Worm (Caenorhabditis elegans) whole organism, dauer: ENCODE results near the gene F08F8.6.

Experiments used
- unc-62 ChIP-seq: sonication (generic microtip); optimal IDR thresholded peaks from 2 replicates; lab custom pipeline; 2017; ENCODE audit warnings: missing biosample characterization, missing genetic modification reagents, missing genetic modification characterization

Gene F08F8.6

DNA sequence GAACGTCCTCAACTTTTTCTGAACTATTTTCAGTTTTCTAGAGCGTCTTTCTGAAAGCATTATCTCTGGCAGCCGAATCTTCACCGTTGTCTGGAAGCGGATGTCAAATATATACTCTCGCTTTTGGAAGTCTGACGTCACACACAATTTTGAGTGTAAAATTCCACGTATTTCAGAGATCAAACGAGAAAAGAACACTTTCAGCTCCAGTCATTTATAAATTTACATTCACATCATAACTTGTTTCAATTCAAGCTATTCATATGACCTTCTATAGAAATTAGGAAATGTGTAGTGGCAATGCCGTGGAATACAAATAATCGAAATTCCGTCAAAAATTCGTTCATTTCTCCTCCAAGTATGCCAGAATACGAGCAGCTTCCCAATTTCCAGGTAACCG lies 22.1 kb downstream of the F08F8.6 start, which contains the start of gene F08F8.11:
Gene F08F8.11, plus strand, starts transcription at position 301 of the 400 bp plus-strand sequence.
- TF ChIP-seq unc-62 (GFP tag; lab: Kevin White, UChicago), result no peak

ce11 chrIII:7367012-7367760 lies 23.7 kb downstream of the F08F8.6 start, which contains the start of the genes T20B12.5 and T20B12.4:
T20B12.5 (minus strand) TSS chrIII:7367112.
T20B12.4 (plus strand) TSS chrIII:7367710.
- TF ChIP-seq unc-62 (GFP tag; lab: Kevin White, UChicago), result no peak

ce11 chrIII:7369394-7370024 lies 26.0 kb downstream of the F08F8.6 start:
- no peak for TF ChIP-seq unc-62 (GFP tag; lab: Kevin White, UChicago)

ce11 chrIII:7370569-7370968 lies 27.1 kb downstream of the F08F8.6 start:
- TF ChIP-seq unc-62 (GFP tag; lab: Kevin White, UChicago), result no peak

- no peak for TF ChIP-seq unc-62 (GFP tag; lab: Kevin White, UChicago)
Observed at ce11 chrIII:7373802-7374435, 30.4 kb downstream of the F08F8.6 start.

ce11 chrIII:7374681-7375271 lies 31.3 kb downstream of the F08F8.6 start, which contains the start of gene mml-1:
mml-1 (minus strand) TSS chrIII:7374731.
- TF ChIP-seq unc-62 (GFP tag; lab: Kevin White, UChicago), result no peak

- no peak for TF ChIP-seq unc-62 (GFP tag; lab: Kevin White, UChicago)
Observed at ce11 chrIII:7375434-7375833, 31.9 kb downstream of the F08F8.6 start.

DNA sequence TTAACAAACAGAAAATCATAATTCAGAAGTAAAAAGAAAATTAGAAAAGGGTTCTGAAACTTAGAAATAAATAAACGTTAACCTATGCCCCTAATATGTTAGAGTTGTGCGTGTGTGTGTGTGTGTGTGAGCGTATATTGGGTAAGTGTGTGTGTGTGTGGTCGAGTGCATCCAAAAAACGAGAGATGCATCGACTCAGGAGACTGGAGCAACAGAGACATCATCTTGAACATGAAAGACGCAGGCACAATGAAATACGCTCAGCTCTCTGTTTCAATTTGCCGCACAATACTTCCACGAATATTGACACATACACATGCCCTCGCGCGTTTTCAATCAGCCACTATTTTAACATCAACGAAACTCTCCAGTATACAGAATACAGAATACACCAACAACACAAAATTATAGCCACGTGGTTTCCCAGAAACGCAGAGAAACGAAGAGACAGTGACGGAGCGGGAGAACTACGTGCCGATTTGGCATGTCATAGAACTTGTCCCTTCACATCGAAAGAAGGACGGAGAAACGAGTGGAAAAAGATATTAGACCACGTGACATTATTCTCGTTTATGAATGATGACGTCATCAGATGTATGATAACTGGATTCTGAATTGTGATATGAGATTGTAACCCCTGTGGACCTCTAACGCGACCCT lies 32.8 kb downstream of the F08F8.6 start:
- TF ChIP-seq unc-62 (GFP tag; lab: Kevin White, UChicago), result no peak

DNA sequence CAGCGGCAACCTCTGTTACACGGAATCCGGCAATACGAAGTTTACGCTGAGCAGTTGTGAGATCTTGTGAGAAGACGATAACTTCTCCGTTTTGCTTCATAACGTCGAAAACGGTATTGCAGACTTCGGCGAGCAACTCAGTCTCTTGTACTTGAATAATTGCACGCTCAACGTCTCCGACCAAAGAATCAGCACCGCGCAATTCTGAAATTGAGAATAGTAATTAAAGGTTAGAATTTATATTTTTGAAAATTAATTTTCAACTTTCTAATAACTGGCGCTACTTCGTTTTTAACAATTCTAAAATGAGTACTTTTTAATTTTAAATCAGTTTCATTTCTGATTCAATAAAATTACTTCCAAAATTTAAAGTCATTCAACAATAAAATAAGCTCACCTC lies 35.0 kb downstream of the F08F8.6 start:
- no peak for TF ChIP-seq unc-62 (GFP tag; lab: Kevin White, UChicago)

DNA sequence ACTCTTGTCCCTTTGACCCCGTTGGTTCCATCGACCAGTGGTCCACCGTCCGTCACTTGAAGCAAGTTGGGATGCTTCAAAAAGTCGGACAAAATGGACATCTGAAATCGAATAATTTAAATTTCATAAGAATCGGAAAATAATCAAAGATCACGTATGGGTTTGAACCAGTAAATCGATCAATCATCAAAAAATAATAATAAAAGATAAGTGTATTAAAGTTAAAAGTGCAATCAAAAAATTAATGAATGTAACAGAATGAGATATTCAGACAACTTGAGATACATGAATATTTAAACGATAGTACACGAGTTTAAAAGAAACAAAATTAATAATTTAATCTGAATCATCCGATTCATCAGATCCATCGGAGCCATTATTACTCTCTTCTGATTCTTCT lies 35.5 kb downstream of the F08F8.6 start, which contains the start of gene T20B12.7:
Gene T20B12.7, minus strand, starts transcription at position 101 of the 400 bp plus-strand sequence.
- TF ChIP-seq unc-62 (GFP tag; lab: Kevin White, UChicago), result no peak

DNA sequence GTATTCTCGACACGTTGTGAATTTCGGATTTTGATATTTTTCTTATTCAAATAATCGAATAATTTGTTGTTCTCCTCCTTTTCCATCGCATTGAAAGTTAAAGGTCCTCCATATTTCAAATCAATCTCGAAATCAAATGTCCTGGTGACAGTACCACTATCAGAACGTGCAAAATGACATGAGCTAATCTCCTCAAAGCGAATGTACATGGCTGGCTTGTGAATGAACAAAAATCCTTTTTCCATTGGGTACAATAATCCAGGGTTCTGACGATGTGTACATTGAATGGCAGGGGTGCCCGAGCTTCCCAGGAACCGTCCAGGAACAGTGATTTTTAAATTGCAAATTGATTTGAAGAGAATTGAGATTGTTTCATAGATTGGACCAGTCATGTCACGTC lies 36.6 kb downstream of the F08F8.6 start:
- no peak for TF ChIP-seq unc-62 (GFP tag; lab: Kevin White, UChicago)

DNA sequence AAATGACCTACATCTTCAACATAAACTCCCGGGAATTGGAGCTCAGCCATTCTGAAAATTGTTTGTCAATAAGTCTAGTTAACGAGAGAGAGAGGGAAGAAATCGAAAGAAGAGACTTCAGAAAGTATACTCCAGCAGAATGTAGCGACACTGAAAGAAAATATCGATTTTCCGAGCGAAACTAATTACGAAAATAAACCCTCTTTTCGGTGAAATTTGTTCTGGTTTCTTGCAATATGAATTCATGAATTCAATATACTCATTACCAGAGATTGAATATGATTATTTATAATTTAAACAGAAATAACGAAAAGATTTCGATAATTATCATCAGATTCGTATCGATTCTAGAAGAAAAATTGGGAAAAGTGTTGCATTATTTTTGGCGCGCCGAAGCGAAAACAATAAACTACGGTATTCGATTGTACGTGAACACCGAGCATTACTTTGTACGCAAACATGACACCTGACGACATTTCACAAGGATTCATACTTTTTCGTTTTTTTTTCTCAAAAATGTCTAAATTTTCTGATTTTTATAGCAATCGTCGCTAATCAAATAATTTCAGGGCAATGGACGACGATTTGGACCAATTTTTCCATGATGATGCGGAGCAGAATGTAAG lies 38.2 kb downstream of the F08F8.6 start, which contains the start of the genes hmg-4 and T20B12.3:
Gene hmg-4, minus strand, starts transcription at position 51 of the 626 bp plus-strand sequence.
Gene T20B12.3, plus strand, starts transcription at position 570 of the 626 bp plus-strand sequence.
- TF ChIP-seq unc-62 (GFP tag; lab: Kevin White, UChicago), result no peak

- no peak for TF ChIP-seq unc-62 (GFP tag; lab: Kevin White, UChicago)
Observed at ce11 chrIII:7383733-7384132, 40.2 kb downstream of the F08F8.6 start, which contains the start of gene tbp-1. tbp-1 (plus strand) TSS chrIII:7384033.

DNA sequence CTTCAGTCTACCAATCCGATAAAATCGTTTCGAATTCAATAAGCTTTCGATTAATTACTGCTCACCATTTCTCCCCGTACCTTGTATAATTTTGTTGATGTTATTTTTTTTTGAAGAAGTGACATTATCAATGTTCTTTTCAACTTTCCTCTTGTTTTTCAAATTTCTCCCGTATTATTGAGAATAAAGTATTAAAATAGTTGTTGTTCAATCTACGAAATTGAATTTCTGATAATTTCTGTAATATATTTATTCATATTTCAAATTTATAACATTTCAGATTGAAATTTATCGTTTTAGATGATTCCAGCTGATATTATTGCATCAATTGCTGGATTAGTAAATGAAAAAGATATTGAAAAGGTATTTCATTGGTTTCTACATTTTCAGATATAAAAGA lies 42.4 kb downstream of the F08F8.6 start, which contains the start of gene trd-1:
Gene trd-1, plus strand, starts transcription at position 301 of the 400 bp plus-strand sequence.
- TF ChIP-seq unc-62 (GFP tag; lab: Kevin White, UChicago), result no peak
